Fruit fly (Drosophila melanogaster): Measurements from ENCODE around the gene Had1.

Gene Had1

DNA sequence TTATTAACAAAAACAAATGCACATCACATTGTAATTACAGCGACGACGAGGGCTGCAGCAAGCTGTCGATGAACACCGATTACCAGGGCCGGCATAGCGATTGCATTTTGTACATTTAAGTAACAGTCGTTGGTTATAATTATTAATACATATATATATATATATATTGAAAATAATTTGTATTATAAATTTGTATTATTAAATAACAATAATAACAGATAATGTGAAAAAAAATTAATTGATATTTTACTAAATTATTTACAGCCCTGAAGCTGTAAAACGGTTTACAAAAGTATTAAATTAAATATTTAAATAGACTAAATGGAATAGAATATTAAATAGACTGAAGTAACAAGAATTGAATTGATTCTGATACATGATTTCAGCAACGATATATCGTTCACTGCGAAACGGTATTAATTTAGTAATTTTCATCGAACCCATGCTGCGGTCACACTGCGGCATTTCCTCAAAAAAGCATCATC lies 32.6 kb downstream of the Had1 start, which contains the start of the genes kat80 and Prosalpha4 (continued):
- TF ChIP-seq zfh2 (GFP tag; optimal IDR thresholded peaks at IDR 0.05), result no peak
- TF ChIP-seq ERR (GFP tag; optimal IDR thresholded peaks at IDR 0.05), result no peak
- TF ChIP-seq CG1233 (GFP tag; optimal IDR thresholded peaks at IDR 0.05), result peak; percentile 64
- no peak for TF ChIP-seq CG18619 (GFP tag; optimal IDR thresholded peaks at IDR 0.05)
- peak; percentile 88 for TF ChIP-seq nmo (GFP tag; optimal IDR thresholded peaks at IDR 0.05)
- no peak for TF ChIP-seq CG11560 (tag; IDR thresholded peaks at IDR 0.05)
- TF ChIP-seq vfl (GFP tag; optimal IDR thresholded peaks at IDR 0.05), result no peak
- peak; percentile 37; the same call in 2 of the 3 replicates for TF ChIP-seq Opbp (GFP tag; IDR thresholded peaks at IDR 0.05; ENCODE audit: partially characterized antibody)
- TF ChIP-seq ac (GFP tag; optimal IDR thresholded peaks at IDR 0.05), result no peak
- TF ChIP-seq zen2 (GFP tag; IDR thresholded peaks at IDR 0.05; ENCODE audit: partially characterized antibody), result no peak; the same call in 2 of the 3 replicates
- TF ChIP-seq YL-1 (GFP tag; optimal IDR thresholded peaks at IDR 0.05), result no peak
- peak; percentile 13 to 43 for TF ChIP-seq dpn (GFP tag; optimal IDR thresholded peaks at IDR 0.05)
- peak; percentile 28 for TF ChIP-seq CG12659 (GFP tag; optimal IDR thresholded peaks at IDR 0.05)
- no peak for TF ChIP-seq CG7372 (GFP tag; IDR thresholded peaks at IDR 0.05)
- peak; percentile 32; the same call in 1 of the 3 replicates for TF ChIP-seq Aef1 (GFP tag; IDR thresholded peaks at IDR 0.05)
- TF ChIP-seq H2.0 (GFP tag; IDR thresholded peaks at IDR 0.05), result no peak
- no peak for TF ChIP-seq ATbp (GFP tag; optimal IDR thresholded peaks at IDR 0.05)
- no peak for TF ChIP-seq tna (GFP tag; IDR thresholded peaks at IDR 0.05; ENCODE audit: partially characterized antibody)
- TF ChIP-seq CG11456 (GFP tag; IDR thresholded peaks at IDR 0.05), result no peak
- peak; percentile 79 for TF ChIP-seq CG13287 (GFP tag; IDR thresholded peaks at IDR 0.05; ENCODE audit: partially characterized antibody)
- TF ChIP-seq Elba2 (GFP tag; optimal IDR thresholded peaks at IDR 0.05), result no peak
- TF ChIP-seq Oli (tag; optimal IDR thresholded peaks at IDR 0.05), result peak; percentile 25
- no peak for TF ChIP-seq Doc2 (GFP tag; IDR thresholded peaks at IDR 0.05)
- TF ChIP-seq CrebB (tag; optimal IDR thresholded peaks at IDR 0.05), result no peak
- no peak for TF ChIP-seq CG5953 (GFP tag; IDR thresholded peaks at IDR 0.05)
- no peak for TF ChIP-seq tll (GFP tag; optimal IDR thresholded peaks at IDR 0.05)
- TF ChIP-seq tup (GFP tag; optimal IDR thresholded peaks at IDR 0.05), result no peak
- no peak for TF ChIP-seq sna (GFP tag; IDR thresholded peaks at IDR 0.05; ENCODE audit: partially characterized antibody)
- TF ChIP-seq CG12744 (GFP tag; optimal IDR thresholded peaks at IDR 0.05), result no peak
- no peak for TF ChIP-seq CG8359 (GFP tag; optimal IDR thresholded peaks at IDR 0.05; ENCODE audit: borderline replicate concordance)
- peak; percentile 18 for TF ChIP-seq CG17359 (tag; optimal IDR thresholded peaks at IDR 0.05)
- TF ChIP-seq TFAM (GFP tag; optimal IDR thresholded peaks at IDR 0.05), result no peak
- no peak for TF ChIP-seq fru (optimal IDR thresholded peaks at IDR 0.05)
- TF ChIP-seq CG6254 (GFP tag; optimal IDR thresholded peaks at IDR 0.05), result no peak
- no peak for TF ChIP-seq luna (GFP tag; optimal IDR thresholded peaks at IDR 0.05)
- peak; percentile 29 for TF ChIP-seq CG9817 (tag; optimal IDR thresholded peaks at IDR 0.05)
- peak; percentile 48 for TF ChIP-seq CG18262 (tag; optimal IDR thresholded peaks at IDR 0.05)
- TF ChIP-seq CG6791 (GFP tag; IDR thresholded peaks at IDR 0.05; ENCODE audit: partially characterized antibody), result peak; percentile 42; the same call in 2 of the 3 replicates
- TF ChIP-seq Drgx (GFP tag; IDR thresholded peaks at IDR 0.05), result no peak
- TF ChIP-seq sqz (GFP tag; optimal IDR thresholded peaks at IDR 0.05), result peak; percentile 18
- TF ChIP-seq CG16815 (GFP tag; optimal IDR thresholded peaks at IDR 0.05), result no peak
- peak; percentile 55 for TF ChIP-seq CoRest (tag; optimal IDR thresholded peaks at IDR 0.05)
- TF ChIP-seq al (GFP tag; IDR thresholded peaks at IDR 0.05), result no peak; the same call in 1 of the 2 replicates
- no peak for TF ChIP-seq CG7556 (GFP tag; optimal IDR thresholded peaks at IDR 0.05)
- peak; percentile 74; the same call in 2 of the 3 replicates for TF ChIP-seq knrl (GFP tag; IDR thresholded peaks at IDR 0.05; ENCODE audit: partially characterized antibody)
- no peak for TF ChIP-seq en (GFP tag; optimal IDR thresholded peaks at IDR 0.05)
- no peak for TF ChIP-seq Poxn (GFP tag; IDR thresholded peaks at IDR 0.05)
- TF ChIP-seq CG12219 (GFP tag; optimal IDR thresholded peaks at IDR 0.05), result no peak
- TF ChIP-seq CG3726 (GFP tag; IDR thresholded peaks at IDR 0.05), result no peak
- no peak for TF ChIP-seq CG18764 (GFP tag; optimal IDR thresholded peaks at IDR 0.05)

Measured in whole organism, embryonic.